Fruit fly (Drosophila melanogaster): ENCODE measurements around the gene ninaC.

dm6 chr2L:7377402-7377801 lies at the start of gene ninaC:
- TF ChIP-seq dmrt93B (GFP tag; optimal IDR thresholded peaks at IDR 0.05) (no peak), psq (GFP tag; optimal IDR thresholded peaks at IDR 0.05) (no peak), br (GFP tag; optimal IDR thresholded peaks at IDR 0.05) (no peak), Rel (GFP tag; optimal IDR thresholded peaks at IDR 0.05) (no peak), Rel (tag; optimal IDR thresholded peaks at IDR 0.05) (no peak), sv (GFP tag; optimal IDR thresholded peaks at IDR 0.05) (no peak), sage (GFP tag; optimal IDR thresholded peaks at IDR 0.05) (no peak), Dfd (GFP tag; optimal IDR thresholded peaks at IDR 0.05) (no peak), CG32264 (GFP tag; optimal IDR thresholded peaks at IDR 0.05) (no peak), rgr (GFP tag; optimal IDR thresholded peaks at IDR 0.05) (no peak), pan (optimal IDR thresholded peaks at IDR 0.05) (no peak), Hr78 (GFP tag; optimal IDR thresholded peaks at IDR 0.05) (no peak), fru (GFP tag; optimal IDR thresholded peaks at IDR 0.05) (no peak), GATAd (GFP tag; optimal IDR thresholded peaks at IDR 0.05) (no peak), Hnf4 (GFP tag; optimal IDR thresholded peaks at IDR 0.05) (no peak)
